Comparison of ENCODE assay signal across 7 worm cellular contexts in the genomic region with DNA sequence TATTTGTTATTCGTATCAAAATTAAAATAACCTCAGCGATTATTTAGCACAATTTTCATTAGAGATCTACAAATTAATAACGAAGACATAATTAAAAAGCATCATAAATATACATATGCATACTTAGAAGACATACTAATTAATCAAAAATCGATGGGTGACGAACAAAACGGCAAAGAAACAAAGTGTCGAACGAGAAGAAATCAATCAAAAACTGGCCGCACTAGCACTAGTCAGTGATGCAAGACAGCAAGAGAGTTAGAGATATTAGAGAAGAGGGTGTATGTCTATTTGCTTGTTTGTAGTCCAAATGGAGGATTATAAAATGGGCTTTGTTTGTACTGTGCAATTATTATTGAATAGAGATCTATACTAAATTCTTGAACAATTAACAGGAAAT.
TF ChIP-seq lines count a peak whose summit lies in the region.

No protein-coding gene starts in this region.

TF ChIP-seq in whole organism, L1 larva, 84 proteins besides CTCF, POLR2A, EP300 and RAD21 (continues in another document):
- TF ChIP-seq lin-14 (GFP tag; optimal IDR thresholded peaks at IDR 0.05; lab: Kevin White, UChicago): peak; percentile 79
- TF ChIP-seq snu-23 (GFP tag; optimal IDR thresholded peaks at IDR 0.05; lab: Kevin White, UChicago): peak; percentile 31
- TF ChIP-seq hlh-4 (tag; optimal IDR thresholded peaks at IDR 0.05; lab: Kevin White, UChicago): no peak
- TF ChIP-seq alr-1 (tag; optimal IDR thresholded peaks at IDR 0.05; lab: Kevin White, UChicago; ENCODE audit: borderline replicate concordance): no peak
- TF ChIP-seq nhr-20 (tag; optimal IDR thresholded peaks at IDR 0.05; lab: Kevin White, UChicago): peak; percentile 28
- TF ChIP-seq nhr-84 (tag; optimal IDR thresholded peaks at IDR 0.05; lab: Kevin White, UChicago): no peak
- peak; percentile 4 for TF ChIP-seq nhr-77 (tag; optimal IDR thresholded peaks at IDR 0.05; lab: Kevin White, UChicago)
- TF ChIP-seq ama-1 (optimal IDR thresholded peaks at IDR 0.05; lab: Kevin White, UChicago): no peak
- TF ChIP-seq mep-1 (tag; optimal IDR thresholded peaks at IDR 0.05; lab: Kevin White, UChicago): peak; percentile 30
- peak; percentile 81 for TF ChIP-seq dsc-1 (tag; optimal IDR thresholded peaks at IDR 0.05; lab: Kevin White, UChicago)
- TF ChIP-seq lin-35 (GFP tag; optimal IDR thresholded peaks at IDR 0.05; lab: Kevin White, UChicago): peak in 1 of 2 experiments; percentile 7
- TF ChIP-seq dpl-1 (GFP tag; optimal IDR thresholded peaks at IDR 0.05; lab: Kevin White, UChicago): peak in 1 of 3 experiments; percentile 5

TF ChIP-seq in whole organism, L2 larva, 48 proteins besides CTCF, POLR2A, EP300 and RAD21 (continues in another document):
- peak; percentile 20 for TF ChIP-seq ceh-16 (tag; optimal IDR thresholded peaks at IDR 0.05; lab: Kevin White, UChicago)
- peak; percentile 68 for TF ChIP-seq mab-5 (tag; optimal IDR thresholded peaks at IDR 0.05; lab: Kevin White, UChicago)
- no peak for TF ChIP-seq elt-3 (tag; optimal IDR thresholded peaks at IDR 0.05; lab: Kevin White, UChicago)
- peak; percentile 44 for TF ChIP-seq sem-4 (tag; optimal IDR thresholded peaks at IDR 0.05; lab: Kevin White, UChicago)
- TF ChIP-seq unc-55 (GFP tag; optimal IDR thresholded peaks at IDR 0.05; lab: Kevin White, UChicago): peak; percentile 57
- no peak for TF ChIP-seq sma-3 (GFP tag; optimal IDR thresholded peaks at IDR 0.05; lab: Kevin White, UChicago)
- peak; percentile 16 for TF ChIP-seq ztf-4 (tag; optimal IDR thresholded peaks at IDR 0.05; lab: Kevin White, UChicago)
- TF ChIP-seq C34F6.9 (tag; optimal IDR thresholded peaks at IDR 0.05; lab: Kevin White, UChicago): peak; percentile 58
- no peak for TF ChIP-seq dmd-4 (tag; optimal IDR thresholded peaks at IDR 0.05; lab: Kevin White, UChicago)
- no peak for TF ChIP-seq egl-27 (tag; optimal IDR thresholded peaks at IDR 0.05; lab: Kevin White, UChicago)
- TF ChIP-seq mdl-1 (tag; optimal IDR thresholded peaks at IDR 0.05; lab: Kevin White, UChicago): peak in 1 of 2 experiments; percentile 23
- no peak for TF ChIP-seq ZK546.5 (tag; optimal IDR thresholded peaks at IDR 0.05; lab: Kevin White, UChicago)

TF ChIP-seq in whole organism, L3 larva, 47 proteins besides CTCF, POLR2A, EP300 and RAD21 (continues in another document):
- TF ChIP-seq lin-39 (tag; optimal IDR thresholded peaks at IDR 0.05; lab: Kevin White, UChicago) (peak; percentile 65), mdl-1 (tag; optimal IDR thresholded peaks at IDR 0.05; lab: Kevin White, UChicago) (no peak), unc-62 (GFP tag; optimal IDR thresholded peaks at IDR 0.05; lab: Kevin White, UChicago) (no peak), hmg-11 (tag; optimal IDR thresholded peaks at IDR 0.05; lab: Kevin White, UChicago) (peak; percentile 13), nhr-23 (tag; optimal IDR thresholded peaks at IDR 0.05; lab: Kevin White, UChicago) (peak; percentile 5), tbx-2 (tag; optimal IDR thresholded peaks at IDR 0.05; lab: Kevin White, UChicago) (no peak), egl-5 (tag; optimal IDR thresholded peaks at IDR 0.05; lab: Kevin White, UChicago) (no peak), R02D3.7 (tag; optimal IDR thresholded peaks at IDR 0.05; lab: Kevin White, UChicago) (no peak), ceh-16 (tag; optimal IDR thresholded peaks at IDR 0.05; lab: Kevin White, UChicago) (no peak), pqm-1 (tag; optimal IDR thresholded peaks at IDR 0.05; lab: Kevin White, UChicago) (no peak), nfya-1 (tag; optimal IDR thresholded peaks at IDR 0.05; lab: Kevin White, UChicago; ENCODE audit: insufficient read depth) (peak; percentile 59), snpc-4 (tag; optimal IDR thresholded peaks at IDR 0.05; lab: Kevin White, UChicago) (peak; percentile 20), pha-4 (tag; optimal IDR thresholded peaks at IDR 0.05; lab: Kevin White, UChicago) (peak; percentile 28)

TF ChIP-seq in whole organism, L4 larva, 104 proteins besides CTCF, POLR2A, EP300 and RAD21 (continues in another document):
- no peak for TF ChIP-seq tag-97 (GFP tag; IDR thresholded peaks at IDR 0.05; lab: Robert Waterston, UW)
- TF ChIP-seq unc-62 (GFP tag; optimal IDR thresholded peaks at IDR 0.05 in 1 of 2; lab: Kevin White, UChicago): peak in 1 of 2 experiments; percentile 56
- no peak for TF ChIP-seq unc-62 (tag; optimal IDR thresholded peaks at IDR 0.05; lab: Kevin White, UChicago)
- peak; percentile 25 for TF ChIP-seq mep-1 (tag; optimal IDR thresholded peaks at IDR 0.05; lab: Kevin White, UChicago)
- TF ChIP-seq daf-8 (GFP tag; IDR thresholded peaks at IDR 0.05; lab: Robert Waterston, UW): no peak
- no peak for TF ChIP-seq fkh-10 (GFP tag; optimal IDR thresholded peaks at IDR 0.05; lab: Kevin White, UChicago)
- TF ChIP-seq nhr-28 (tag; optimal IDR thresholded peaks at IDR 0.05; lab: Kevin White, UChicago): peak; percentile 86
- peak; percentile 25 for TF ChIP-seq mxl-3 (GFP tag; optimal IDR thresholded peaks at IDR 0.05; lab: Kevin White, UChicago)
- TF ChIP-seq duxl-1 (tag; optimal IDR thresholded peaks at IDR 0.05; lab: Kevin White, UChicago; ENCODE audit: poor library complexity): no peak
- no peak for TF ChIP-seq madf-9 (GFP tag; conservative IDR thresholded peaks at IDR 0.05; lab: Robert Waterston, UW)
- TF ChIP-seq lsy-2 (tag; optimal IDR thresholded peaks at IDR 0.05; lab: Kevin White, UChicago): peak in 1 of 2 experiments; percentile 61
- peak; percentile 6 for TF ChIP-seq dpl-1 (GFP tag; optimal IDR thresholded peaks at IDR 0.05; lab: Kevin White, UChicago)
- no peak for TF ChIP-seq nhr-41 (GFP tag; IDR thresholded peaks at IDR 0.05; lab: Robert Waterston, UW)

TF ChIP-seq in whole organism, late embryonic, 69 proteins besides CTCF, POLR2A, EP300 and RAD21:
- peak; percentile 2 for TF ChIP-seq unc-42 (tag; optimal IDR thresholded peaks at IDR 0.05; lab: Kevin White, UChicago)
- no peak for TF ChIP-seq ceh-9 (tag; optimal IDR thresholded peaks at IDR 0.05; lab: Kevin White, UChicago)
- TF ChIP-seq tbx-2 (tag; optimal IDR thresholded peaks at IDR 0.05; lab: Kevin White, UChicago): peak; percentile 2
- TF ChIP-seq elt-2 (tag; optimal IDR thresholded peaks at IDR 0.05; lab: Kevin White, UChicago): no peak
- peak; percentile 35 for TF ChIP-seq ceh-48 (tag; optimal IDR thresholded peaks at IDR 0.05; lab: Kevin White, UChicago)
- no peak for TF ChIP-seq ceh-6 (GFP tag; optimal IDR thresholded peaks at IDR 0.05; lab: Kevin White, UChicago)
- TF ChIP-seq ets-4 (tag; optimal IDR thresholded peaks at IDR 0.05; lab: Kevin White, UChicago): no peak
- TF ChIP-seq unc-55 (GFP tag; optimal IDR thresholded peaks at IDR 0.05; lab: Kevin White, UChicago): peak; percentile 78

TF ChIP-seq in whole organism, mixed stage, embryonic, 35 proteins besides CTCF, POLR2A, EP300 and RAD21:
- TF ChIP-seq lin-32 (GFP tag; optimal IDR thresholded peaks at IDR 0.05; lab: Kevin White, UChicago) (no peak), cnd-1 (tag; optimal IDR thresholded peaks at IDR 0.05; lab: Kevin White, UChicago) (no peak), unc-62 (GFP tag; optimal IDR thresholded peaks at IDR 0.05; lab: Kevin White, UChicago) (peak; percentile 81)
TF ChIP-seq in whole organism, mixed stage, embryonic: peak in this region for 1.

TF ChIP-seq in whole organism, young adult, 124 proteins besides CTCF, POLR2A, EP300 and RAD21:
- TF ChIP-seq egrh-3 (GFP tag; IDR thresholded peaks at IDR 0.05; lab: Robert Waterston, UW) (no peak), nhr-80 (tag; optimal IDR thresholded peaks at IDR 0.05; lab: Kevin White, UChicago) (peak; percentile 3)
